Worm (Caenorhabditis elegans): ENCODE data around the gene fipr-5.

DNA sequence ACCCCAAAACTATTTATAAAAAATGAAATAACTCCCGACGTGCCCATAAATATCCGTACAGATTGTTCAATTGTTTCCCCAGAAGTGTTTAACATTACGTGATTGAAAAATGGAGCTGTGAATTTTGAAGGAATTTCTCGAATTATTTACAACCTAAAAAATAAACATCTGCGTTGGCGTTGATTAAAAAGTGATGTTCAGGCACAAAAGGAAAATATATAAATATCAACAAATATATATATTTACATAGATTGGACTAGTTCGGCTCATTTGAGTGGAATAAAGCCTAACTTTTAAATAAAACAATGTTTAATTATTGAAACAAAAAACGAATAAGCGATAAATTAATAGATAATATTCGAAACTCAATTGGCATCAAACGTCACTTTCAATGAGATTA, 39.2 kb upstream of the fipr-5 start, which contains the start of gene sri-18:
- TF ChIP-seq pha-4 (tag; optimal IDR thresholded peaks at IDR 0.05) (no peak), skn-1 (tag; optimal IDR thresholded peaks at IDR 0.05) (no peak), elt-1 (tag; optimal IDR thresholded peaks at IDR 0.05) (no peak), nhr-28 (tag; optimal IDR thresholded peaks at IDR 0.05) (no peak), ama-1 (optimal IDR thresholded peaks at IDR 0.05) (no peak), unc-39 (tag; optimal IDR thresholded peaks at IDR 0.05) (no peak), pqm-1 (tag; optimal IDR thresholded peaks at IDR 0.05) (no peak), fkh-10 (GFP tag; optimal IDR thresholded peaks at IDR 0.05) (no peak), nfya-1 (tag; optimal IDR thresholded peaks at IDR 0.05; ENCODE audit: insufficient read depth) (no peak)

All from whole organism, L3 larva.